Worm (Caenorhabditis elegans) whole organism, L1 larva: ENCODE data around the gene wrt-6.
A peak's percentile ranks its signal among the peaks of the same experiment; 100 is the strongest.

ENCODE experiments used
- C04F5.9 ChIP-seq: sonication (generic microtip); optimal IDR thresholded peaks from 2 replicates; lab custom pipeline; 2016; ENCODE audit warnings: missing genetic modification characterization, missing compliant biosample characterization
- F16B12.6 ChIP-seq: fragments of 150-350 bp; optimal IDR thresholded peaks from 2 replicates; lab custom pipeline; 2014; ENCODE audit warnings: missing biosample characterization, missing genetic modification characterization
- Y116A8C.19 ChIP-seq: sonication (generic microtip); optimal IDR thresholded peaks from 2 replicates; lab custom pipeline; 2016; ENCODE audit warnings: missing compliant biosample characterization, missing genetic modification characterization, borderline replicate concordance
- alr-1 ChIP-seq: fragments of 200-800 bp; sonication (Bioruptor generic); optimal IDR thresholded peaks from 2 replicates; lab custom pipeline; 2018; ENCODE audit warnings: borderline replicate concordance, mild to moderate bottlenecking, missing genetic modification characterization, missing compliant biosample characterization
- aly-2 ChIP-seq: fragments of 150-350 bp; optimal IDR thresholded peaks from 2 replicates; lab custom pipeline; 2014; ENCODE audit warnings: missing biosample characterization, missing genetic modification characterization
- ceh-8 ChIP-seq: fragments of 200-800 bp; sonication (Bioruptor generic); optimal IDR thresholded peaks from 2 replicates; lab custom pipeline; 2018; ENCODE audit warnings: mild to moderate bottlenecking, missing genetic modification characterization, moderate library complexity, missing compliant biosample characterization
- efl-1 ChIP-seq, 4 experiments: fragments of 150-350 bp; optimal IDR thresholded peaks in 3 of 4; peaks in 1 of 4; 1 replicate in 1 of 4; 2 replicates in 3 of 4; lab custom pipeline; 2014; ENCODE audit warnings: missing biosample characterization in 2 of 4, missing genetic modification characterization in 2 of 4, missing genetic modification reagents in 2 of 4
- efl-3 ChIP-seq: fragments of 200-800 bp; sonication (Bioruptor generic); optimal IDR thresholded peaks from 2 replicates; lab custom pipeline; 2018; ENCODE audit warnings: mild to moderate bottlenecking, missing genetic modification characterization, missing compliant biosample characterization
- egl-13 ChIP-seq: sonication (generic microtip); optimal IDR thresholded peaks from 2 replicates; lab custom pipeline; 2016; ENCODE audit warnings: missing genotype, missing genetic modification reagents, missing genetic modification characterization, missing compliant biosample characterization
- elt-3 ChIP-seq, 6 experiments: fragments of 150-350 bp in 1 of 6; sonication (generic microtip); optimal IDR thresholded peaks; 2 replicates each; lab custom pipeline; 2017 to 2018; ENCODE audit warnings: missing biosample characterization in 6 of 6, missing genetic modification characterization in 6 of 6, inconsistent platforms in 1 of 6
- fkh-10 ChIP-seq: sonication (generic microtip); optimal IDR thresholded peaks from 2 replicates; lab custom pipeline; 2017; ENCODE audit warnings: missing biosample characterization, missing genetic modification reagents, missing genetic modification characterization
- fkh-4 ChIP-seq: sonication (generic microtip); optimal IDR thresholded peaks from 2 replicates; lab custom pipeline; 2016; ENCODE audit warnings: missing compliant biosample characterization, missing genetic modification characterization, borderline replicate concordance
- grh-1 ChIP-seq: fragments of 200-800 bp; sonication (Bioruptor generic); IDR thresholded peaks from 2 replicates; pipeline ENCODE4 v1.3.6; 2022; ENCODE audit warnings: missing genetic modification reagents, missing genetic modification characterization, missing compliant biosample characterization
- hpl-2 ChIP-seq: fragments of 150-350 bp; optimal IDR thresholded peaks from 2 replicates; lab custom pipeline; 2014; ENCODE audit warnings: missing biosample characterization, missing genetic modification reagents, missing genetic modification characterization
- irx-1 ChIP-seq: sonication (generic microtip); optimal IDR thresholded peaks from 2 replicates; lab custom pipeline; 2016; ENCODE audit warnings: missing genetic modification characterization, missing compliant biosample characterization
- lin-14 ChIP-seq: fragments of 200-800 bp; sonication (Bioruptor generic); optimal IDR thresholded peaks from 2 replicates; lab custom pipeline; 2018; ENCODE audit warnings: mild to moderate bottlenecking, missing genetic modification characterization, moderate library complexity, missing compliant biosample characterization
- lin-39 ChIP-seq: fragments of 150-350 bp; optimal IDR thresholded peaks from 2 replicates; lab custom pipeline; 2014; ENCODE audit warnings: missing biosample characterization, missing genetic modification reagents, missing genetic modification characterization
- lsy-2 ChIP-seq, 2 experiments: fragments of 150-350 bp; optimal IDR thresholded peaks; 2 replicates each; lab custom pipeline; 2014; ENCODE audit warnings: missing biosample characterization in 2 of 2, missing genetic modification characterization in 2 of 2
- nhr-20 ChIP-seq: sonication (generic microtip); optimal IDR thresholded peaks from 2 replicates; lab custom pipeline; 2016; ENCODE audit warnings: mild to moderate bottlenecking, missing genetic modification characterization, missing compliant biosample characterization
- nhr-28 ChIP-seq: fragments of 150-350 bp; optimal IDR thresholded peaks from 2 replicates; lab custom pipeline; 2014; ENCODE audit warnings: missing biosample characterization, missing genetic modification characterization
- nhr-47 ChIP-seq: sonication (generic microtip); optimal IDR thresholded peaks from 2 replicates; lab custom pipeline; 2016; ENCODE audit warnings: mild to moderate bottlenecking, missing genetic modification characterization, moderate library complexity, missing compliant biosample characterization
- nhr-71 ChIP-seq: sonication (generic microtip); optimal IDR thresholded peaks from 2 replicates; lab custom pipeline; 2016; ENCODE audit warnings: mild to moderate bottlenecking, missing genetic modification characterization, moderate library complexity, missing compliant biosample characterization
- nhr-76 ChIP-seq: sonication (generic microtip); optimal IDR thresholded peaks from 2 replicates; lab custom pipeline; 2017; ENCODE audit warnings: missing biosample characterization, missing genetic modification characterization
- nhr-84 ChIP-seq: sonication (generic microtip); optimal IDR thresholded peaks from 2 replicates; lab custom pipeline; 2017; ENCODE audit warnings: missing biosample characterization, missing genetic modification characterization
- nhr-85 ChIP-seq: sonication (generic microtip); peaks from one replicate; lab custom pipeline; 2016; ENCODE audit warnings: missing genetic modification characterization, inconsistent platforms, missing compliant biosample characterization
- pag-3 ChIP-seq: sonication (generic microtip); optimal IDR thresholded peaks from 2 replicates; lab custom pipeline; 2017; ENCODE audit warnings: missing genetic modification characterization, mild to moderate bottlenecking, missing compliant biosample characterization, antibody characterized with exemption, borderline replicate concordance; ENCODE audit not compliant: insufficient read depth
- pax-3 ChIP-seq: fragments of 200-800 bp; sonication (Bioruptor generic); optimal IDR thresholded peaks from 2 replicates; lab custom pipeline; 2018; ENCODE audit warnings: mild to moderate bottlenecking, missing genetic modification characterization, moderate library complexity, missing compliant biosample characterization
- rnt-1 ChIP-seq: sonication (generic microtip); optimal IDR thresholded peaks from 2 replicates; lab custom pipeline; 2016; ENCODE audit warnings: mild to moderate bottlenecking, missing genetic modification characterization, moderate library complexity, missing compliant biosample characterization
- sptf-1 ChIP-seq: fragments of 150-350 bp; optimal IDR thresholded peaks from 2 replicates; lab custom pipeline; 2014; ENCODE audit warnings: missing biosample characterization, missing genetic modification characterization
- swsn-7 ChIP-seq: sonication (generic microtip); optimal IDR thresholded peaks from 2 replicates; lab custom pipeline; 2016; ENCODE audit warnings: missing genetic modification characterization, missing compliant biosample characterization
- unc-130 ChIP-seq: fragments of 150-350 bp; optimal IDR thresholded peaks from 2 replicates; lab custom pipeline; 2017; ENCODE audit warnings: missing biosample characterization, missing genetic modification characterization, inconsistent platforms
- unc-86 ChIP-seq: sonication (generic microtip); optimal IDR thresholded peaks from 2 replicates; lab custom pipeline; 2016; ENCODE audit warnings: missing genetic modification characterization, missing compliant biosample characterization
- zag-1 ChIP-seq: fragments of 150-350 bp; optimal IDR thresholded peaks from 2 replicates; lab custom pipeline; 2014; ENCODE audit warnings: missing biosample characterization, missing genetic modification characterization
- zip-4 ChIP-seq: fragments of 200-800 bp; sonication (Bioruptor generic); optimal IDR thresholded peaks from 2 replicates; lab custom pipeline; 2018; ENCODE audit warnings: mild to moderate bottlenecking, missing genetic modification characterization, moderate library complexity, missing compliant biosample characterization
- ztf-4 ChIP-seq: fragments of 150-350 bp; optimal IDR thresholded peaks from 2 replicates; lab custom pipeline; 2014; ENCODE audit warnings: missing biosample characterization, missing genetic modification characterization

Gene wrt-6

ce11 chrX:3513715-3514114 lies 33.7 kb downstream of the wrt-6 start:
- TF ChIP-seq efl-1 (optimal IDR thresholded peaks at IDR 0.05; lab: Kevin White, UChicago), result no peak
- TF ChIP-seq efl-1 (GFP tag; optimal IDR thresholded peaks at IDR 0.05 in 1 of 2; lab: Kevin White, UChicago), result no peak
- peak; percentile 43 for TF ChIP-seq lin-14 (GFP tag; lab: Kevin White, UChicago)
- peak; percentile 91 for TF ChIP-seq fkh-10 (GFP tag; lab: Kevin White, UChicago)
- TF ChIP-seq, all 84 proteins: peak for 2

ce11 chrX:3517141-3517540 lies 37.1 kb downstream of the wrt-6 start:
- TF ChIP-seq Y116A8C.19 (tag; lab: Kevin White, UChicago), result no peak
- no peak for TF ChIP-seq elt-3 (tag; optimal IDR thresholded peaks at IDR 0.05; lab: Kevin White, UChicago)
- no peak for TF ChIP-seq F16B12.6 (tag; lab: Kevin White, UChicago)
- peak; percentile 60 for TF ChIP-seq lin-14 (GFP tag; lab: Kevin White, UChicago)
- TF ChIP-seq alr-1, result no peak
- TF ChIP-seq nhr-71 (tag; lab: Kevin White, UChicago), result peak; percentile 38
- no peak for TF ChIP-seq rnt-1 (tag; lab: Kevin White, UChicago)
- TF ChIP-seq unc-130 (tag; lab: Kevin White, UChicago), result no peak
- TF ChIP-seq pag-3 (tag; lab: Kevin White, UChicago), result no peak
- TF ChIP-seq sptf-1 (tag; lab: Kevin White, UChicago), result no peak
- peak; percentile 39 for TF ChIP-seq egl-13 (tag; lab: Kevin White, UChicago)
- no peak for TF ChIP-seq pax-3 (tag; lab: Kevin White, UChicago)
- TF ChIP-seq nhr-20 (tag; lab: Kevin White, UChicago), result no peak
- TF ChIP-seq unc-86, result peak; percentile 89
- peak; percentile 19 for TF ChIP-seq nhr-47 (tag; lab: Kevin White, UChicago)

- TF ChIP-seq lin-14 (GFP tag; lab: Kevin White, UChicago) (no peak), irx-1 (tag; lab: Kevin White, UChicago) (no peak), nhr-76 (no peak), swsn-7 (tag; lab: Kevin White, UChicago) (no peak), zag-1 (no peak), nhr-20 (tag; lab: Kevin White, UChicago) (no peak), pag-3 (tag; lab: Kevin White, UChicago) (no peak), aly-2 (tag; lab: Kevin White, UChicago) (no peak), ztf-4 (tag; lab: Kevin White, UChicago) (no peak), nhr-84 (no peak), unc-86 (no peak), ceh-8 (GFP tag; lab: Kevin White, UChicago) (no peak), nhr-28 (no peak), lsy-2 (tag; optimal IDR thresholded peaks at IDR 0.05; lab: Kevin White, UChicago) (no peak), hpl-2 (no peak), zip-4 (GFP tag; lab: Kevin White, UChicago) (no peak), grh-1 (GFP tag; lab: Robert Waterston, UW) (no peak), fkh-4 (tag; lab: Kevin White, UChicago) (no peak), alr-1 (no peak)
Observed at ce11 chrX:3518494-3518893, 38.4 kb downstream of the wrt-6 start, which contains the start of gene npr-16. Gene npr-16 (plus strand): TSS chrX:3518794.

ce11 chrX:3526712-3527111 lies 46.7 kb downstream of the wrt-6 start:
- TF ChIP-seq efl-3 (GFP tag; lab: Kevin White, UChicago) (no peak), nhr-20 (tag; lab: Kevin White, UChicago) (no peak), C04F5.9 (tag; lab: Kevin White, UChicago) (no peak), irx-1 (tag; lab: Kevin White, UChicago) (no peak), unc-86 (no peak), fkh-10 (GFP tag; lab: Kevin White, UChicago) (peak; percentile 26), nhr-85 (no peak), lin-39 (tag; lab: Kevin White, UChicago) (no peak), lin-14 (GFP tag; lab: Kevin White, UChicago) (peak; percentile 8)
